Worm (Caenorhabditis elegans) whole organism, L3 larva: ENCODE measurements around the gene ZK1055.6.

ENCODE experiments used
- R02D3.7 ChIP-seq: fragments of 150-350 bp; optimal IDR thresholded peaks from 2 replicates; lab custom pipeline; 2014; ENCODE audit warnings: missing biosample characterization, missing genetic modification characterization
- elt-1 ChIP-seq: fragments of 150-350 bp; optimal IDR thresholded peaks from 2 replicates; lab custom pipeline; 2014; ENCODE audit warnings: missing biosample characterization, missing genetic modification characterization
- mml-1 ChIP-seq: fragments of 150-350 bp; sonication (generic microtip); optimal IDR thresholded peaks from 3 replicates; lab custom pipeline; 2014; ENCODE audit warnings: missing biosample characterization, missing genetic modification characterization
- nhr-12 ChIP-seq: fragments of 150-350 bp; optimal IDR thresholded peaks from 2 replicates; lab custom pipeline; 2014; ENCODE audit warnings: missing biosample characterization, missing genetic modification characterization
- nhr-23 ChIP-seq: fragments of 150-350 bp; optimal IDR thresholded peaks from 2 replicates; lab custom pipeline; 2014; ENCODE audit warnings: missing biosample characterization, missing genetic modification reagents, missing genetic modification characterization
- pha-4 ChIP-seq: fragments of 150-350 bp; optimal IDR thresholded peaks from 2 replicates; lab custom pipeline; 2014; ENCODE audit warnings: missing biosample characterization, missing genetic modification reagents, missing genetic modification characterization
- snpc-4 ChIP-seq: fragments of 150-350 bp; optimal IDR thresholded peaks from 2 replicates; lab custom pipeline; 2014; ENCODE audit warnings: missing biosample characterization, missing genetic modification characterization
- unc-62 ChIP-seq: fragments of 150-350 bp; sonication (generic microtip); optimal IDR thresholded peaks from 4 replicates; lab custom pipeline; 2014; ENCODE audit warnings: missing biosample characterization, missing genetic modification reagents, missing genetic modification characterization
- ztf-4 ChIP-seq: fragments of 150-350 bp; optimal IDR thresholded peaks from 2 replicates; lab custom pipeline; 2014; ENCODE audit warnings: missing biosample characterization, missing genetic modification characterization

- TF ChIP-seq unc-62 (GFP tag; lab: Kevin White, UChicago) (no peak), snpc-4 (tag; lab: Kevin White, UChicago) (no peak), elt-1 (tag; lab: Kevin White, UChicago) (no peak), pha-4 (tag; lab: Kevin White, UChicago) (no peak), ztf-4 (tag; lab: Kevin White, UChicago) (no peak), R02D3.7 (no peak), mml-1 (tag; lab: Kevin White, UChicago) (no peak), nhr-12 (tag; lab: Kevin White, UChicago) (no peak), nhr-23 (tag; lab: Kevin White, UChicago) (no peak)
Measured at ce11 chrV:6620809-6621208, 18.4 kb upstream of the ZK1055.6 start.
